In the genomic region with DNA sequence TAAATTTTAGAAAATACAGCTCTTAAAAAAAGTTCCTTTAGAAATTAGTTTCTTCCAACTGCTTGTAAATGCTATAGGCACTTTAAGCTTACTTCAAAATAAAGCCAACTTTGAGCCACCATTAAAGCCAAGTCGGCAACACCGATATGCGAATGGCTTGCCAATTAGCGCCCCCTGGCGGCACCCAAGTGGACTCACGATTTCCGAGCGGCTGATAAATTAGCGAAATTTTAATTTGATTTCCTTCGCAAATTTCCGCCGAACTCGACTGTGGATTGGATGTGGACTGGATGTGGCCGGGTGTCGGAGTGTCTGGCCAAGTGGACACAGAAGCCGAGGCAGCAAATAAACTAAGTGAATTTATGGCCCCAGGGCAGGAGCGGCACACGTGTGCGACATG, we compare ENCODE assay signal across 3 fruit fly cellular contexts.
TF ChIP-seq lines count a peak whose summit lies in the region.

Gene CG31517 (plus strand): TSS at position 184 of the 400 bp plus-strand sequence.

- peak; percentile 69 to 76 for TF ChIP-seq CTCF in S2 (optimal IDR thresholded peaks at IDR 0.05; lab: Kevin White, UChicago)
- TF ChIP-seq CTCF in whole organism, embryonic (GFP tag; optimal IDR thresholded peaks at IDR 0.05; lab: Kevin White, UChicago), result peak; percentile 66

TF ChIP-seq in whole organism, adult, 20 proteins besides CTCF, POLR2A, EP300 and RAD21:
- no peak for TF ChIP-seq CG1620 (GFP tag; optimal IDR thresholded peaks at IDR 0.05; lab: Kevin White, UChicago)
- no peak for TF ChIP-seq Clk (GFP tag; optimal IDR thresholded peaks at IDR 0.05; lab: Kevin White, UChicago)
- TF ChIP-seq kay (GFP tag; lab: Kevin White, UChicago; ENCODE audit: borderline replicate concordance), result peak; percentile 43
- TF ChIP-seq CG14711 (tag; optimal IDR thresholded peaks at IDR 0.05; lab: Kevin White, UChicago), result no peak

TF ChIP-seq in whole organism, embryonic, 481 proteins besides CTCF, POLR2A, EP300 and RAD21:
- TF ChIP-seq CG30431 (GFP tag; optimal IDR thresholded peaks at IDR 0.05; lab: Kevin White, UChicago), result no peak
- no peak for TF ChIP-seq CG10565 (GFP tag; optimal IDR thresholded peaks at IDR 0.05; lab: Kevin White, UChicago)
- no peak for TF ChIP-seq CG18262 (tag; optimal IDR thresholded peaks at IDR 0.05; lab: Kevin White, UChicago)
- TF ChIP-seq Opbp (GFP tag; IDR thresholded peaks at IDR 0.05; lab: Robert Waterston, UW; ENCODE audit: partially characterized antibody), result no peak
- TF ChIP-seq Atf3 (GFP tag; optimal IDR thresholded peaks at IDR 0.05; lab: Kevin White, UChicago), result no peak
- TF ChIP-seq zen (tag; optimal IDR thresholded peaks at IDR 0.05; lab: Kevin White, UChicago), result peak; percentile 4
TF ChIP-seq in whole organism, embryonic: peak in this region for 1.
